Worm (Caenorhabditis elegans): Measurements from ENCODE around the gene W01C9.2.

The W01C9.2 gene

DNA sequence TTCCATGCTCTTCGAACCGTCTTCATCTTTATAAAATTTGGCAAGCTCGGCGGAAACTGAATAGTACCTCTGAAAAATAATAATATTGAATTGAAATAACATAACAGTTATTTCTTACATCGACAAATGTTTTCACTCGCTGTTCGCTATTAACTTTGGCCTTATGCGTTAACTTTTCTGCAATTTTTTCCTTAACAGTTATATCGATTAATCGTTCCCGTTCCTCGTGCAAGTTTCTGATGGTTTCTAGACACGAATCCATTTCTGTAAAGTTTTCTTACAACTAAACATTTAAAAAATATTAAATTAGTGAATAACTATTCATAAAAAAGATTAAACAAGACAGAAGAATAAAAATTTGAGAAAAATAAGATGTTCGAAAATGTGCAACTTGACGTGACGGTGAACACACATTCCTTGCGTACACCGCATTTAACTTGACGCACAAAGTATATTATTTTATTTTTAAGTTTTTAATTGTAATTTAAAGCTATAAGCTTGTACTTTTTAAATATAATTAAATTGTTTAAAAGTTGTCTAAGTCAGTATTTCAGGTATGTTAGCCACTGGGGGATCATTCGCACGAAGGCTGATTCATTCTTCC is 10.9 kb upstream of the W01C9.2 start, which contains the start of the genes prp-9 and mrps-18B:
prp-9 (minus strand) TSS at position 264 of the 604 bp plus-strand sequence.
mrps-18B (plus strand) TSS at position 549 of the 604 bp plus-strand sequence.
- TF ChIP-seq snpc-1.2 (GFP tag; IDR thresholded peaks at IDR 0.05) (no peak), daf-16 (GFP tag; optimal IDR thresholded peaks at IDR 0.05) (no peak), daf-16 (tag; optimal IDR thresholded peaks at IDR 0.05) (peak; percentile 25), F26F4.8 (GFP tag; conservative IDR thresholded peaks at IDR 0.05) (no peak), T20F7.1 (GFP tag; optimal IDR thresholded peaks at IDR 0.05) (peak; percentile 66), mes-2 (tag; optimal IDR thresholded peaks at IDR 0.05; ENCODE audit: poor library complexity, severe bottlenecking) (peak; percentile 81), lsy-2 (tag; optimal IDR thresholded peaks at IDR 0.05) (peak in 1 of 2 experiments; percentile 78), dpl-1 (GFP tag; optimal IDR thresholded peaks at IDR 0.05) (peak; percentile 54), hlh-30 (tag; optimal IDR thresholded peaks at IDR 0.05; ENCODE audit: insufficient read depth) (peak; percentile 23), daf-12 (tag; optimal IDR thresholded peaks at IDR 0.05) (no peak), daf-19 (GFP tag; conservative IDR thresholded peaks at IDR 0.05) (no peak), unc-62 (GFP tag; optimal IDR thresholded peaks at IDR 0.05 in 1 of 2) (peak in 1 of 2 experiments; percentile 90), unc-62 (tag; optimal IDR thresholded peaks at IDR 0.05) (no peak)

- TF ChIP-seq T20F7.1 (GFP tag; optimal IDR thresholded peaks at IDR 0.05) (no peak), tag-97 (GFP tag; IDR thresholded peaks at IDR 0.05) (no peak), hmg-1.1 (GFP tag; IDR thresholded peaks at IDR 0.05) (0 out of 2 replicates have a peak, but pooled peaks have one; percentile 31), pqm-1 (tag; optimal IDR thresholded peaks at IDR 0.05) (no peak), aha-1 (tag) (peak; percentile 39), snpc-4 (tag; optimal IDR thresholded peaks at IDR 0.05) (no peak), unc-39 (tag; optimal IDR thresholded peaks at IDR 0.05) (no peak)
These were observed 6.9 kb upstream of the W01C9.2 start for ce11 chrII:8529176-8529698.

DNA sequence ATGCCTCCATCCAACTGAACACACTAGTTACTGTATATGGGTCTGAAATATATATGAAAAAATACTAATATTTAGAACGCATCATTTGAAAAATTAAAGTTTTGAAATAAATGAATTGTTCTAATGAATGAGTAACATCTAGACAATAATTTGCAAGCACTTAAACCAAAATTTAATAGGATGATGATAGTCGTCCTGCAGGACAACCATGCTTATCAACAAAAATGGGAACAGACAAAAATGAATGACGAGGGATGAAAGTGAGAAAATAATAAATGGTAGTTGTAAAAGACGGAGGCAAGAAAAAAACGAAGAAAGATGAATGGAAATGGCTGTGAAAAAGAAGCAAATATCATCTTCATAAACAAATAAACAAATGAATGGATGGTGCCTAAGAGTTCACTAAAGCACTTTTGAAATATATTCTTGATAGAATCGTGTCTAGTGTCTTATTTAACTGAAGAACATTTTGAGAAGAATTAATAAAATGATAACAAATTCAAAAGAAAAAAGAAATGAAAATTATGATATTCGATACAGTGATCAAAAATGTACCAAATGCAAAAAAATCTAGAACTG is 4.9 kb upstream of the W01C9.2 start, which contains the start of gene gldi-7:
gldi-7 (minus strand) TSS at position 42 of the 579 bp plus-strand sequence.
- no peak for TF ChIP-seq daf-12 (tag; optimal IDR thresholded peaks at IDR 0.05)
- TF ChIP-seq F10B5.3 (tag; optimal IDR thresholded peaks at IDR 0.05) = no peak
- TF ChIP-seq pqm-1 (tag; optimal IDR thresholded peaks at IDR 0.05) = peak; percentile 63
- peak; percentile 64 for TF ChIP-seq aha-1 (tag)
- TF ChIP-seq F44E2.7 (GFP tag; IDR thresholded peaks at IDR 0.05) = no peak

DNA sequence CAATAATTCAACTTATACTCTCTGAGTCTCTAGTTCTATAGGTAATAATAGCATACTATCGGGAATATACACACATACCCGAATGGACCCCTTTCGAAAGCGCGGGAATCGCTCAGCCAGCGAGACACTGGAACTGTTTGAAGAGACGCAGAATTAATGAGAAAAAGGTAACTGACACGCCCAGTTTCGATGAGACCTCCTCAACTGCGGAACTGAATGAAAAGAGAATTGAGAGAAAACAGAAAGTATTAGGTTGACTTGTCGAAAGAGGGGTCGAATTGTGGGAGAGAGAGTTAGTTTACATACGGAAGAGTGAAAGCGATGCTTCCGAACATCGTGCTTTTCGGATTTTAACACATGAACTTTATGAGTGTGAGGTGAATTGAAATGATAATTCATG is 4.1 kb upstream of the W01C9.2 start:
- no peak for TF ChIP-seq nhr-76 (tag; optimal IDR thresholded peaks at IDR 0.05)

- TF ChIP-seq duxl-1 (tag; optimal IDR thresholded peaks at IDR 0.05; ENCODE audit: poor library complexity) (no peak), nhr-237 (tag; optimal IDR thresholded peaks at IDR 0.05) (no peak), Y105C5A.15 (GFP tag; IDR thresholded peaks at IDR 0.05) (no peak), ceh-32 (tag; optimal IDR thresholded peaks at IDR 0.05; ENCODE audit: poor library complexity) (no peak), lin-39 (tag; optimal IDR thresholded peaks at IDR 0.05) (no peak), ces-1 (GFP tag; optimal IDR thresholded peaks at IDR 0.05) (no peak), lim-7 (GFP tag; IDR thresholded peaks at IDR 0.05) (no peak), skn-1 (tag; optimal IDR thresholded peaks at IDR 0.05) (no peak), snpc-1.2 (GFP tag; IDR thresholded peaks at IDR 0.05) (no peak), saeg-2 (GFP tag; IDR thresholded peaks at IDR 0.05) (no peak), dmd-8 (GFP tag; IDR thresholded peaks at IDR 0.05) (no peak)
These were observed 4.3 kb downstream of the W01C9.2 start, which contains the start of gene pqn-73 for ce11 chrII:8540412-8540811. TSS of gene pqn-73 (plus strand) at chrII:8540712.
